Worm (Caenorhabditis elegans) whole organism, young adult: ENCODE measurements around the gene kin-19.

ENCODE experiments used
- B0035.1 ChIP-seq: sonication (generic microtip); optimal IDR thresholded peaks from 2 replicates; lab custom pipeline; 2016; ENCODE audit warnings: missing genetic modification characterization, mild to moderate bottlenecking, missing compliant biosample characterization, missing genotype, missing genetic modification reagents
- egrh-3 ChIP-seq: fragments of 200-800 bp; sonication (Bioruptor generic); IDR thresholded peaks from 2 replicates; pipeline ENCODE4 v1.3.6; 2022; ENCODE audit warnings: missing genetic modification reagents, missing genetic modification characterization, missing compliant biosample characterization
- lsl-1 ChIP-seq: fragments of 200-800 bp; sonication (Bioruptor generic); optimal IDR thresholded peaks from 2 replicates; lab custom pipeline; 2018; ENCODE audit warnings: mild to moderate bottlenecking, missing genetic modification characterization, moderate library complexity, missing compliant biosample characterization
- nhr-90 ChIP-seq: sonication (generic microtip); optimal IDR thresholded peaks from 2 replicates; lab custom pipeline; 2016; ENCODE audit warnings: missing genotype, mild to moderate bottlenecking, missing genetic modification characterization, missing compliant biosample characterization

DNA sequence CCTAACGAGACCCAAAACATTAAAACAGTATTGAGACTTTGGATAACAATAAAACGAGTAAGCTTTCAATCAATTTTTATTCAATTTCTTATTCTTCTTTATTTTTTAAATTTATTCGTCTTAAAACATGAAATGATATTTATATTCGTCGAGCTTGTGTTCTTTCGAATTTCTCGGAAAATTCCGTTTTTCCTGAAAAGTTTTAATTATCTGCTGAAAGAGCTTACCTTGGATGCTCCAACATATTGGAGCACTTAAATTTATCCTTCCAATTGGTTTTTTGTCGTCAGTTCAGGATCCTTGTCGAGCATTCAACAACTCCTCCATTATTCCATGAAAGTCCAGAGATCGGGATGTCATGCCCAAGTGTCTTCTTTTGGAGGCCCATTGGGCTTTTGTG is 3.0 kb downstream of the kin-19 start:
- TF ChIP-seq egrh-3 (GFP tag; lab: Robert Waterston, UW) (no peak), lsl-1 (no peak), nhr-90 (tag; lab: Kevin White, UChicago) (no peak), B0035.1 (tag; lab: Kevin White, UChicago) (no peak)
